Worm (Caenorhabditis elegans): Measurements from ENCODE around the gene F26F12.2.
A peak's percentile ranks its signal among the peaks of the same experiment; 100 is the strongest.

Gene F26F12.2

DNA sequence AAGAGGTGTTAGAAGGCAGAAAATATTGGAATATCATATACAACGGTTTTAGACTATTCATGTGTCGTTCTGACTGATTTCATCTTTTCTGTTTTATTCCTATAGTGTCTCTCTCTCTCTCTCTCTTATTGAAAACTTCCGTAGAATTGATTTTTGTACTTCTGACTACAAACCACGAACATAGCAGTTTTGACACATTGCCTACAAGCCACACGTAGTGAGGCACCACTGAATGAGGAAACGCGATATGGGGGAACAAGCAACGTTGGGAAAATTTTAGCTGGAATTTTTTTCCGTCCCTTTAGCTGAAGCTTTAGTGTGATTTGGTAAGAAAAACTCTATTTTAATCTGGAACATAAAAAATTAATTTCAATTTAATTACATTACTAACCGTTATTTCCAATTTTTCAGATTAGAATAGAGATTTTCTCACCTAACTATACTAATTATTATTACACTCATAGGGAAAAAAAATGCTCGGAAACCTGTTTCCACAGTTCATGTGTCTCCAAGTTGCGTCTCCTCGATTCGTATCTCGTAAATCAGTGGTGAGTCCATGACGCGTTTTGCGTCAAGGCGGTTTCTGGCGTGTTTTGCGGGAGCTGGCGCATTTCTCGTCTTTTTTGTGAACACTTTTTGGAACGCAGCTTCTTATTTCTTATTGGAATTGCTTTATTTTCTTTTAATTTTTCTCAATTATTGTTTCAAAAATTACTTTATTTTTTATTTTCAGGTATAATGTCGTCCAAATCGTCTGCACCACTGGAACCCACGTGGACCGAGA lies 47.7 kb downstream of the F26F12.2 start, which contains the start of the genes nhr-142 and F44E7.9 (continued):
- TF ChIP-seq lir-1 (GFP tag; conservative IDR thresholded peaks at IDR 0.05) (peak; percentile 73), ceh-58 (GFP tag; IDR thresholded peaks at IDR 0.05) (no peak), bed-2 (GFP tag; IDR thresholded peaks at IDR 0.05) (no peak), dpl-1 (GFP tag; optimal IDR thresholded peaks at IDR 0.05) (peak; percentile 50), B0336.3 (GFP tag; IDR thresholded peaks at IDR 0.05) (peak; percentile 71), rec-8 (tag; optimal IDR thresholded peaks at IDR 0.05) (no peak), F23B12.7 (tag; optimal IDR thresholded peaks at IDR 0.05; ENCODE audit: insufficient read depth) (peak; percentile 65), pbrm-1 (GFP tag; IDR thresholded peaks at IDR 0.05) (peak; percentile 85), attf-5 (GFP tag; optimal IDR thresholded peaks at IDR 0.05) (peak; percentile 86), ekl-4 (GFP tag; IDR thresholded peaks at IDR 0.05) (peak; percentile 30; the same call in 1 of the 2 replicates), sea-2 (GFP tag; IDR thresholded peaks at IDR 0.05) (no peak), nfyb-1 (GFP tag; IDR thresholded peaks at IDR 0.05) (peak; percentile 63; the same call in 1 of the 2 replicates), let-607 (tag; optimal IDR thresholded peaks at IDR 0.05) (peak in 1 of 2 experiments; percentile 53), bed-1 (GFP tag; IDR thresholded peaks at IDR 0.05) (no peak), egl-44 (GFP tag; IDR thresholded peaks at IDR 0.05) (peak; percentile 48; the same call in 1 of the 2 replicates), athp-1 (tag; optimal IDR thresholded peaks at IDR 0.05) (peak; percentile 56), mes-4 (tag; optimal IDR thresholded peaks at IDR 0.05) (no peak), egrh-3 (GFP tag; IDR thresholded peaks at IDR 0.05) (peak; percentile 51; the same call in 1 of the 2 replicates), F33H1.4 (GFP tag; IDR thresholded peaks at IDR 0.05) (peak; percentile 67), ztf-6 (GFP tag; IDR thresholded peaks at IDR 0.05) (no peak), F22D6.2 (tag; optimal IDR thresholded peaks at IDR 0.05) (peak; percentile 47), dpff-1 (tag; optimal IDR thresholded peaks at IDR 0.05) (no peak), ceh-100 (GFP tag; IDR thresholded peaks at IDR 0.05) (peak; percentile 95), hmg-20 (GFP tag; IDR thresholded peaks at IDR 0.05) (peak; percentile 45; the same call in 1 of the 2 replicates), nhr-80 (tag; optimal IDR thresholded peaks at IDR 0.05) (peak; percentile 73), efl-1 (GFP tag; optimal IDR thresholded peaks at IDR 0.05) (peak; percentile 52), K11D2.4 (GFP tag; IDR thresholded peaks at IDR 0.05) (peak; percentile 70), rcor-1 (GFP tag; IDR thresholded peaks at IDR 0.05) (peak; percentile 87), B0035.1 (tag; optimal IDR thresholded peaks at IDR 0.05) (peak; percentile 43), repo-1 (tag; optimal IDR thresholded peaks at IDR 0.05) (peak; percentile 57), D2030.7 (GFP tag; IDR thresholded peaks at IDR 0.05) (peak; percentile 76), somi-1 (GFP tag; optimal IDR thresholded peaks at IDR 0.05) (peak; percentile 59), tbx-9 (tag; optimal IDR thresholded peaks at IDR 0.05; ENCODE audit: borderline replicate concordance) (no peak), madf-8 (GFP tag; conservative IDR thresholded peaks at IDR 0.05) (peak; percentile 47), snpc-1.1 (tag; optimal IDR thresholded peaks at IDR 0.05; ENCODE audit: insufficient read depth) (no peak), ceh-40 (GFP tag; IDR thresholded peaks at IDR 0.05) (no peak), lin-26 (GFP tag; IDR thresholded peaks at IDR 0.05) (no peak), nhr-120 (GFP tag; IDR thresholded peaks at IDR 0.05) (no peak), madf-6 (GFP tag; IDR thresholded peaks at IDR 0.05) (peak; percentile 78), ztf-22 (GFP tag; optimal IDR thresholded peaks at IDR 0.05) (no peak), snpc-1.3 (tag; optimal IDR thresholded peaks at IDR 0.05; ENCODE audit: insufficient read depth) (no peak), nfya-1 (tag; optimal IDR thresholded peaks at IDR 0.05; ENCODE audit: borderline replicate concordance, insufficient read depth) (no peak), hrde-1 (tag; optimal IDR thresholded peaks at IDR 0.05; ENCODE audit: borderline replicate concordance) (no peak), cebp-2 (GFP tag; IDR thresholded peaks at IDR 0.05) (no peak), nhr-90 (tag; optimal IDR thresholded peaks at IDR 0.05) (no peak)
